Worm (Caenorhabditis elegans): ENCODE data around the gene C15H9.5.

DNA sequence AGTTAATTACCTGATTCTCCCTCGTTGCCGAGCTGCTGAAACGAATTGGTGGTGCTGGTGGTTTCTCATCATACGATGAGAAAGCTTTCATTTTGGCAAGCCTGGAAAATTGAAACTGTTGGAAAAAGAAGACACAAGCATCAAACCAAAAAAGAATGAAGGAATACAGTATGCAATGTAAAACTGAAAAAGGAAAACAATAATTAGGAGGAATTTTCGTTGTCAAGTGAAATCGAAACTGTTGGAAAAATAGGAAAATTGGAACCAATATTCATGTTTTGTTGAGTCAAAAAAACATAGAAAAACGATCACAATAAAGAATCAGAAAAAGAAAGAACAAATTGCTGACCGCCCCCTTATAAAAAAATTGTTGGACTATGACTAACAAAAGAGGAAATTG is 44.6 kb upstream of the C15H9.5 start, which contains the start of gene pak-1:
- TF ChIP-seq ztf-28 (GFP tag; IDR thresholded peaks at IDR 0.05) = no peak
- no peak for TF ChIP-seq ekl-4 (GFP tag; IDR thresholded peaks at IDR 0.05)
- no peak for TF ChIP-seq pha-4 (tag; optimal IDR thresholded peaks at IDR 0.05)
- TF ChIP-seq ama-1 (optimal IDR thresholded peaks at IDR 0.05) = no peak
- no peak for TF ChIP-seq ama-1 (GFP tag; optimal IDR thresholded peaks at IDR 0.05)
- no peak for TF ChIP-seq C06A6.2 (GFP tag; conservative IDR thresholded peaks at IDR 0.05)
- no peak for TF ChIP-seq hmg-20 (GFP tag; IDR thresholded peaks at IDR 0.05)
- no peak for TF ChIP-seq C17E4.6 (GFP tag; IDR thresholded peaks at IDR 0.05)
- TF ChIP-seq xnd-1 (tag; optimal IDR thresholded peaks at IDR 0.05) = no peak
- no peak for TF ChIP-seq K11D2.4 (GFP tag; IDR thresholded peaks at IDR 0.05)

Measured in whole organism, young adult.